Worm (Caenorhabditis elegans): ENCODE measurements around the gene srlf-31.

Gene srlf-31

ce11 chrIV:11957074-11957473 is 34.1 kb upstream of the srlf-31 start:
- TF ChIP-seq ceh-18 (tag; optimal IDR thresholded peaks at IDR 0.05) (peak; percentile 4), ahr-1 (tag; optimal IDR thresholded peaks at IDR 0.05) (no peak)

- TF ChIP-seq pqm-1 (tag; optimal IDR thresholded peaks at IDR 0.05) (peak; percentile 50), ceh-45 (GFP tag; IDR thresholded peaks at IDR 0.05) (no peak), hlh-6 (tag; optimal IDR thresholded peaks at IDR 0.05) (no peak), sdc-2 (tag; optimal IDR thresholded peaks at IDR 0.05) (no peak), hlh-30 (tag; optimal IDR thresholded peaks at IDR 0.05; ENCODE audit: insufficient read depth) (peak; percentile 68), unc-3 (GFP tag; conservative IDR thresholded peaks at IDR 0.05) (no peak), unc-3 (tag; optimal IDR thresholded peaks at IDR 0.05) (no peak), unc-55 (GFP tag; optimal IDR thresholded peaks at IDR 0.05) (peak; percentile 37), unc-86 (tag; optimal IDR thresholded peaks at IDR 0.05) (no peak), ceh-18 (tag; optimal IDR thresholded peaks at IDR 0.05) (peak; percentile 85), pha-2 (tag; optimal IDR thresholded peaks at IDR 0.05) (no peak), che-1 (tag; optimal IDR thresholded peaks at IDR 0.05) (no peak)
Measured at ce11 chrIV:11956387-11956786, 33.4 kb upstream of the srlf-31 start.

ce11 chrIV:11955592-11955991 is 32.6 kb upstream of the srlf-31 start:
- TF ChIP-seq ceh-30 (tag; optimal IDR thresholded peaks at IDR 0.05) (no peak), dve-1 (tag; optimal IDR thresholded peaks at IDR 0.05) (no peak), sox-4 (tag; optimal IDR thresholded peaks at IDR 0.05) (no peak)

- TF ChIP-seq ama-1 (optimal IDR thresholded peaks at IDR 0.05) (no peak), syd-9 (tag; optimal IDR thresholded peaks at IDR 0.05) (no peak), ceh-6 (GFP tag; optimal IDR thresholded peaks at IDR 0.05) (no peak), unc-3 (GFP tag; conservative IDR thresholded peaks at IDR 0.05) (no peak), unc-3 (tag; optimal IDR thresholded peaks at IDR 0.05) (no peak), ceh-18 (tag; optimal IDR thresholded peaks at IDR 0.05) (peak; percentile 10), ttx-3 (tag; optimal IDR thresholded peaks at IDR 0.05) (no peak), ceh-24 (tag; optimal IDR thresholded peaks at IDR 0.05) (no peak), hlh-30 (tag; optimal IDR thresholded peaks at IDR 0.05; ENCODE audit: insufficient read depth) (no peak)
Measured at ce11 chrIV:11952612-11953299, 29.8 kb upstream of the srlf-31 start, which contains the start of gene gdh-1. Gene gdh-1 (plus strand): TSS chrIV:11953249.

ce11 chrIV:11950270-11950669 is 27.3 kb upstream of the srlf-31 start, which contains the start of gene tbx-36:
Gene tbx-36 (plus strand): TSS chrIV:11950570.
- no peak for TF ChIP-seq che-1 (tag; optimal IDR thresholded peaks at IDR 0.05)
- no peak for TF ChIP-seq nfya-1 (tag; optimal IDR thresholded peaks at IDR 0.05)
- no peak for TF ChIP-seq pha-4 (tag; optimal IDR thresholded peaks at IDR 0.05)
- no peak for TF ChIP-seq unc-3 (GFP tag; conservative IDR thresholded peaks at IDR 0.05)
- TF ChIP-seq unc-3 (tag; optimal IDR thresholded peaks at IDR 0.05) = no peak
- TF ChIP-seq sdc-2 (tag; optimal IDR thresholded peaks at IDR 0.05) = no peak
- no peak for TF ChIP-seq hlh-6 (tag; optimal IDR thresholded peaks at IDR 0.05)
- TF ChIP-seq lin-11 (tag; optimal IDR thresholded peaks at IDR 0.05) = no peak
- no peak for TF ChIP-seq odd-2 (tag; optimal IDR thresholded peaks at IDR 0.05)
- no peak for TF ChIP-seq ceh-30 (tag; optimal IDR thresholded peaks at IDR 0.05)

- TF ChIP-seq elt-4 (tag; optimal IDR thresholded peaks at IDR 0.05) (no peak), hlh-15 (tag; optimal IDR thresholded peaks at IDR 0.05) (no peak), nfya-1 (tag; optimal IDR thresholded peaks at IDR 0.05) (no peak), che-1 (tag; optimal IDR thresholded peaks at IDR 0.05) (no peak), pqm-1 (tag; optimal IDR thresholded peaks at IDR 0.05) (no peak), ceh-2 (tag; optimal IDR thresholded peaks at IDR 0.05) (no peak), ceh-34 (tag; optimal IDR thresholded peaks at IDR 0.05) (no peak), sox-4 (tag; optimal IDR thresholded peaks at IDR 0.05) (no peak), lin-11 (tag; optimal IDR thresholded peaks at IDR 0.05) (no peak), ahr-1 (tag; optimal IDR thresholded peaks at IDR 0.05) (no peak), ceh-22 (tag; optimal IDR thresholded peaks at IDR 0.05) (no peak), ceh-48 (tag; optimal IDR thresholded peaks at IDR 0.05) (no peak), zip-5 (tag; optimal IDR thresholded peaks at IDR 0.05) (no peak), odd-2 (tag; optimal IDR thresholded peaks at IDR 0.05) (no peak), C08G9.2 (tag; optimal IDR thresholded peaks at IDR 0.05) (no peak), C38D4.7 (GFP tag; optimal IDR thresholded peaks at IDR 0.05) (no peak), sdc-2 (tag; optimal IDR thresholded peaks at IDR 0.05) (no peak), sox-2 (GFP tag; IDR thresholded peaks at IDR 0.05) (no peak), dmd-4 (tag; optimal IDR thresholded peaks at IDR 0.05; ENCODE audit: borderline replicate concordance) (no peak), rnt-1 (tag; optimal IDR thresholded peaks at IDR 0.05) (no peak)
Measured at ce11 chrIV:11949717-11950116, 26.7 kb upstream of the srlf-31 start, which contains the start of gene hdl-1. Gene hdl-1 (minus strand): TSS chrIV:11949817.
